Worm (Caenorhabditis elegans) whole organism, midembryonic: ENCODE measurements around the gene pks-1.
A peak's percentile ranks its signal among the peaks of the same experiment; 100 is the strongest.

Experiments used
- T22C8.4 ChIP-seq: fragments of 200-800 bp; sonication (Bioruptor generic); IDR thresholded peaks from 2 replicates; pipeline ENCODE4 v1.3.6; 2022; ENCODE audit warnings: missing genetic modification characterization, missing compliant biosample characterization
- cog-1 ChIP-seq: sonication (generic microtip); optimal IDR thresholded peaks from 2 replicates; lab custom pipeline; 2016; ENCODE audit warnings: missing genetic modification characterization, missing compliant biosample characterization
- flt-1 ChIP-seq: fragments of 200-800 bp; sonication (Bioruptor generic); IDR thresholded peaks from 2 replicates; pipeline ENCODE4 v1.3.6; 2022; ENCODE audit warnings: missing genetic modification characterization, missing compliant biosample characterization
- klf-2 ChIP-seq: fragments of 200-800 bp; sonication (Bioruptor generic); conservative IDR thresholded peaks from 2 replicates; pipeline ENCODE4 v1.3.6; 2022; ENCODE audit warnings: missing genetic modification reagents, missing genetic modification characterization, missing compliant biosample characterization
- med-1 ChIP-seq: sonication (generic microtip); optimal IDR thresholded peaks from 2 replicates; lab custom pipeline; 2017; ENCODE audit warnings: missing genetic modification characterization, mild to moderate bottlenecking, missing compliant biosample characterization, antibody characterized with exemption, missing genetic modification reagents; ENCODE audit not compliant: insufficient read depth
- ref-1 ChIP-seq: fragments of 200-800 bp; sonication (Bioruptor generic); conservative IDR thresholded peaks from 2 replicates; pipeline ENCODE4 v1.3.6; 2022; ENCODE audit warnings: missing genetic modification reagents, missing genetic modification characterization, missing compliant biosample characterization
- tab-1 ChIP-seq: fragments of 200-800 bp; sonication (Bioruptor generic); IDR thresholded peaks from 2 replicates; pipeline ENCODE4 v1.3.6; 2022; ENCODE audit warnings: missing genetic modification characterization, missing compliant biosample characterization
- ztf-23 ChIP-seq: fragments of 200-800 bp; sonication (Bioruptor generic); IDR thresholded peaks from 2 replicates; pipeline ENCODE4 v1.3.6; 2022; ENCODE audit warnings: missing genetic modification reagents, missing genetic modification characterization, missing compliant biosample characterization
- ztf-29 ChIP-seq: fragments of 200-800 bp; sonication (Bioruptor generic); IDR thresholded peaks from 2 replicates; pipeline ENCODE4 v1.3.6; 2022; ENCODE audit warnings: missing genetic modification reagents, missing genetic modification characterization, missing compliant biosample characterization

pks-1 gene

ce11 chrX:5413510-5413909 is at the start of gene pks-1:
Gene pks-1, plus strand, starts transcription at chrX:5413810.
- TF ChIP-seq klf-2 (GFP tag; lab: Robert Waterston, UW): no peak
- TF ChIP-seq T22C8.4 (GFP tag; lab: Robert Waterston, UW): no peak
- no peak for TF ChIP-seq med-1 (GFP tag; lab: Kevin White, UChicago)

DNA sequence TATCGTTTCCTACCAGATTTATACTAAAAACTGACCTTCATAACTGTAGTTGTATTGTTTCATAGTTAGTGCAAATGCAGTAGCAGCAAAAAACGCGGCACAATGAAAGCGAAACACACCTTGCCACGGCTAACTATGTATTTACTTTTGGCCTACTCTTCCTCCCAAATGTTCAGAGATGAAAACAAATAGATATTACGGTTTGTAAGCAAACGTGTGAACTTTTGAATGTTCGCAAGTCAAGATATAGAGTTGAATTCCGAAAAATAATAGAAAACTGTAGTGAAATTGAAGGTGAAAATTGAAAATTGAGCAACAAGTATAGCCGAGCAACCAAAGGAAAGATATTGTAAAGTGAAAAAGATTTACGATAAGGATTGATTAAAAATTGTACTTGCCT is 49.4 kb upstream of the pks-1 start, which contains the start of gene chtl-1:
TSS of gene chtl-1 (minus strand) at position 101 of the 400 bp plus-strand sequence.
- TF ChIP-seq ztf-23 (GFP tag; lab: Robert Waterston, UW) (no peak), med-1 (GFP tag; lab: Kevin White, UChicago) (no peak), ztf-29 (GFP tag; lab: Robert Waterston, UW) (no peak), tab-1 (no peak), flt-1 (GFP tag; lab: Robert Waterston, UW) (no peak), ref-1 (no peak), cog-1 (tag; lab: Kevin White, UChicago) (no peak), klf-2 (GFP tag; lab: Robert Waterston, UW) (no peak), T22C8.4 (GFP tag; lab: Robert Waterston, UW) (no peak)

DNA sequence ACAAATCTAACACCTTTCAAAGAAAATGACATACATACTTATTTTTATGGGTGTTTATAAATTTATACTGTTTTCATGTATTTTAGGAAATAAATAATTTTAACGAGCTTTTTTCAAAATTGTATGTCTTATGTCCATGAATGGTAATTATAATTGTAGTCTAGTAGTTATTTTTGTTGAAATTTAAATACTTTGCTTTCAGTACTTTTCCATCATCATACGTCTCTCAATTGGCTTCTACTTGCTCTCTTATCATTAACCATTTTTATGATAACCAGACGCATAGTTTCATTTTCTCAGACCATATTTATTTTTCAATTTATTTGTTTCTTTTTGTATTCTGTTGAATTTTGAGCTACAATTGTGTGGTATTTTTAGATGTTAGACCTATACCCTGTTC is 48.2 kb upstream of the pks-1 start, which contains the start of gene F35C8.5:
TSS of gene F35C8.5 (plus strand) at position 377 of the 400 bp plus-strand sequence.
- TF ChIP-seq ref-1: no peak
- TF ChIP-seq med-1 (GFP tag; lab: Kevin White, UChicago): no peak
- no peak for TF ChIP-seq klf-2 (GFP tag; lab: Robert Waterston, UW)

DNA sequence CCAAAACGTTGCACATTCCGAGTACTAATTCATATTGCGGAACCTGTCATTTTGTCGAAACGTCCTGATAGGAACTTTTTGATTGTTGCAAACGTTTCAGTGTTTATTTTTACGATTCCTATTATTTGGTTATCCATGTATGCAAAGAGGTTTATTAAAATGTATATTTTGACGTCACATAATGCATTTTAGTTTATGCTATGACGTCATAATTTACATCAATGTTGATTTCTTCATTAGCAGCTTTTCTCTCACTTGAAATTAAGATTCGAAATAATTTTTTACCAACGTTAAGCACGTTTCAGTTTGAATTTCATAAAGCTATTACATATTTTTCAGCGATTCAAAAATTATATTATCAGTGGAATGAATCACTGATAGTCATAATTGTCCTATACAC is 47.0 kb upstream of the pks-1 start:
- TF ChIP-seq T22C8.4 (GFP tag; lab: Robert Waterston, UW) (no peak), cog-1 (tag; lab: Kevin White, UChicago) (no peak), med-1 (GFP tag; lab: Kevin White, UChicago) (no peak), ztf-29 (GFP tag; lab: Robert Waterston, UW) (no peak), tab-1 (no peak), ref-1 (no peak), ztf-23 (GFP tag; lab: Robert Waterston, UW) (no peak), klf-2 (GFP tag; lab: Robert Waterston, UW) (no peak)

ce11 chrX:5368220-5368619 is 45.4 kb upstream of the pks-1 start, which contains the start of gene jkk-1:
Gene jkk-1, plus strand, starts transcription at chrX:5368468.
- TF ChIP-seq ztf-23 (GFP tag; lab: Robert Waterston, UW) (no peak), T22C8.4 (GFP tag; lab: Robert Waterston, UW) (no peak), klf-2 (GFP tag; lab: Robert Waterston, UW) (no peak), cog-1 (tag; lab: Kevin White, UChicago) (peak; percentile 17), flt-1 (GFP tag; lab: Robert Waterston, UW) (no peak)

DNA sequence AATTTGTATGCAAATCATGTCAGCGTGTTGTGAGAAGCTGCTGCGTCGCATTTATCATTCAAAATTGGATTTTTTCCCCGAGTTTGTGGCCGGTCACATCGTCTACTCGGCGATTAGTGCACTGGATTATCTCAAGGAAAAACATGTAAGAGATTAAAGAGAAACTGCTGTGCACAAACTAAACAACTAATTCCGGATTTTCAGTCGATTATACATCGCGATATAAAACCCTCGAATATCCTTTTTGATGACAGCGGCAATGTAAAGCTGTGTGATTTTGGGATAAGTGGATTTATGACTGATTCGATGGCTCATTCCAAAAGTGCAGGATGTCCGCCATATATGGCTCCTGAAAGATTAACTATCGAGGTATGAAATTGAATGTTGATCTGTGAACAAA is 43.0 kb upstream of the pks-1 start:
- TF ChIP-seq klf-2 (GFP tag; lab: Robert Waterston, UW): no peak
- no peak for TF ChIP-seq ztf-23 (GFP tag; lab: Robert Waterston, UW)
- no peak for TF ChIP-seq T22C8.4 (GFP tag; lab: Robert Waterston, UW)
- no peak for TF ChIP-seq tab-1
- TF ChIP-seq ztf-29 (GFP tag; lab: Robert Waterston, UW): no peak
- no peak for TF ChIP-seq med-1 (GFP tag; lab: Kevin White, UChicago)
- TF ChIP-seq ref-1: no peak
- no peak for TF ChIP-seq cog-1 (tag; lab: Kevin White, UChicago)
- TF ChIP-seq flt-1 (GFP tag; lab: Robert Waterston, UW): no peak

- no peak for TF ChIP-seq ztf-29 (GFP tag; lab: Robert Waterston, UW)
- no peak for TF ChIP-seq flt-1 (GFP tag; lab: Robert Waterston, UW)
- no peak for TF ChIP-seq cog-1 (tag; lab: Kevin White, UChicago)
- no peak for TF ChIP-seq T22C8.4 (GFP tag; lab: Robert Waterston, UW)
- no peak for TF ChIP-seq med-1 (GFP tag; lab: Kevin White, UChicago)
- no peak for TF ChIP-seq tab-1
These were observed 41.0 kb upstream of the pks-1 start, which contains the start of gene F35C8.8 for ce11 chrX:5372638-5373037. Gene F35C8.8, minus strand, starts transcription at chrX:5372639.

ce11 chrX:5373597-5373996 is 40.0 kb upstream of the pks-1 start:
- no peak for TF ChIP-seq ztf-29 (GFP tag; lab: Robert Waterston, UW)
- TF ChIP-seq tab-1: no peak
- no peak for TF ChIP-seq ref-1
- TF ChIP-seq klf-2 (GFP tag; lab: Robert Waterston, UW): no peak
- no peak for TF ChIP-seq ztf-23 (GFP tag; lab: Robert Waterston, UW)
- no peak for TF ChIP-seq med-1 (GFP tag; lab: Kevin White, UChicago)
- TF ChIP-seq T22C8.4 (GFP tag; lab: Robert Waterston, UW): no peak
- no peak for TF ChIP-seq cog-1 (tag; lab: Kevin White, UChicago)
- no peak for TF ChIP-seq flt-1 (GFP tag; lab: Robert Waterston, UW)

- TF ChIP-seq ztf-29 (GFP tag; lab: Robert Waterston, UW) (no peak), tab-1 (no peak), ref-1 (no peak), T22C8.4 (GFP tag; lab: Robert Waterston, UW) (no peak), med-1 (GFP tag; lab: Kevin White, UChicago) (no peak), flt-1 (GFP tag; lab: Robert Waterston, UW) (no peak), ztf-23 (GFP tag; lab: Robert Waterston, UW) (no peak), cog-1 (tag; lab: Kevin White, UChicago) (no peak), klf-2 (GFP tag; lab: Robert Waterston, UW) (no peak)
These were observed 38.9 kb upstream of the pks-1 start, which contains the start of gene sek-4 for ce11 chrX:5374742-5375141. Gene sek-4, plus strand, starts transcription at chrX:5375059.

ce11 chrX:5377307-5377706 is 36.3 kb upstream of the pks-1 start, which contains the start of gene sek-5:
Gene sek-5, plus strand, starts transcription at chrX:5377607.
- no peak for TF ChIP-seq ref-1
- no peak for TF ChIP-seq klf-2 (GFP tag; lab: Robert Waterston, UW)
- TF ChIP-seq flt-1 (GFP tag; lab: Robert Waterston, UW): no peak
- TF ChIP-seq tab-1: no peak
- no peak for TF ChIP-seq ztf-23 (GFP tag; lab: Robert Waterston, UW)
- TF ChIP-seq med-1 (GFP tag; lab: Kevin White, UChicago): no peak
- TF ChIP-seq ztf-29 (GFP tag; lab: Robert Waterston, UW): no peak
- no peak for TF ChIP-seq T22C8.4 (GFP tag; lab: Robert Waterston, UW)
- no peak for TF ChIP-seq cog-1 (tag; lab: Kevin White, UChicago)
